Fruit fly (Drosophila melanogaster) whole organism, embryonic: ENCODE results near the gene Rab18.
A peak's percentile ranks its signal among the peaks of the same experiment; 100 is the strongest.

Source experiments
- B-H1 ChIP-seq: fragments of 200-800 bp; sonication (Bioruptor generic); IDR thresholded peaks from 3 replicates; pipeline ENCODE4 v1.3.6; 2022; ENCODE audit warnings: missing biosample characterization, missing genetic modification characterization
- CG1024 ChIP-seq: fragments of 200-800 bp; sonication (Bioruptor generic); IDR thresholded peaks from 2 replicates; pipeline ENCODE4 v1.3.6; 2022; ENCODE audit warnings: missing biosample characterization, missing genetic modification characterization
- CG10267 ChIP-seq: fragments of 200-800 bp; sonication (Bioruptor generic); optimal IDR thresholded peaks from 2 replicates; lab custom pipeline; 2018; ENCODE audit warnings: missing biosample characterization, mild to moderate bottlenecking, missing genetic modification characterization, moderate library complexity
- CG10321 ChIP-seq: fragments of 200-800 bp; sonication (Bioruptor generic); IDR thresholded peaks from 2 replicates; pipeline ENCODE4 v1.3.6; 2022; ENCODE audit warnings: missing biosample characterization, missing genetic modification characterization
- CG11504 ChIP-seq: fragments of 200-800 bp; sonication (Bioruptor generic); optimal IDR thresholded peaks from 3 replicates; lab custom pipeline; 2019; ENCODE audit warnings: missing biosample characterization, mild to moderate bottlenecking, missing genetic modification characterization, moderate library complexity
- CG13287 ChIP-seq: fragments of 200-800 bp; sonication (Bioruptor generic); IDR thresholded peaks from 2 replicates; pipeline ENCODE4 v1.3.6; 2022; ENCODE audit warnings: missing biosample characterization, missing genetic modification characterization; ENCODE audit not compliant: partially characterized antibody
- CG13296 ChIP-seq: fragments of 200-800 bp; sonication (Bioruptor generic); optimal IDR thresholded peaks from 3 replicates; lab custom pipeline; 2018; ENCODE audit warnings: missing biosample characterization, mild to moderate bottlenecking, missing genetic modification characterization
- CG13424 ChIP-seq: fragments of 200-800 bp; sonication (Bioruptor generic); optimal IDR thresholded peaks from 2 replicates; lab custom pipeline; 2019; ENCODE audit warnings: missing biosample characterization, mild to moderate bottlenecking, missing genetic modification characterization, moderate library complexity
- CG14860 ChIP-seq: fragments of 200-800 bp; sonication (Bioruptor generic); IDR thresholded peaks from 3 replicates; pipeline ENCODE4 v1.3.6; 2022; ENCODE audit warnings: missing biosample characterization, missing genetic modification characterization; ENCODE audit not compliant: partially characterized antibody
- CG1832 ChIP-seq: fragments of 200-800 bp; sonication (Bioruptor generic); optimal IDR thresholded peaks from 2 replicates; lab custom pipeline; 2017; ENCODE audit warnings: missing biosample characterization, mild to moderate bottlenecking, missing genetic modification characterization, inconsistent platforms
- CG2202 ChIP-seq: fragments of 200-800 bp; sonication (Bioruptor generic); optimal IDR thresholded peaks from 2 replicates; lab custom pipeline; 2018; ENCODE audit warnings: missing biosample characterization, mild to moderate bottlenecking, missing genetic modification characterization
- CG30431 ChIP-seq: fragments of 200-800 bp; sonication (Bioruptor generic); optimal IDR thresholded peaks from 2 replicates; lab custom pipeline; 2017; ENCODE audit warnings: missing biosample characterization, missing genetic modification characterization
- CG3407 ChIP-seq: fragments of 200-800 bp; sonication (Bioruptor generic); optimal IDR thresholded peaks from 2 replicates; lab custom pipeline; 2018; ENCODE audit warnings: missing biosample characterization, mild to moderate bottlenecking, missing genetic modification characterization
- CG34422 ChIP-seq: fragments of 200-800 bp; sonication (Bioruptor generic); IDR thresholded peaks from 3 replicates; pipeline ENCODE4 v1.3.6; 2022; ENCODE audit warnings: missing biosample characterization, missing genetic modification characterization
- CG3995 ChIP-seq: fragments of 200-800 bp; sonication (Bioruptor generic); optimal IDR thresholded peaks from 3 replicates; lab custom pipeline; 2016; ENCODE audit warnings: missing biosample characterization, missing genetic modification characterization
- CG43689 ChIP-seq: fragments of 200-800 bp; sonication (Bioruptor generic); IDR thresholded peaks from 2 replicates; pipeline ENCODE4 v1.3.6; 2022; ENCODE audit warnings: missing biosample characterization, missing genetic modification characterization
- CG4820 ChIP-seq: fragments of 200-800 bp; sonication (Bioruptor generic); optimal IDR thresholded peaks from 3 replicates; lab custom pipeline; 2016; ENCODE audit warnings: missing biosample characterization, missing genetic modification characterization
- CG6689 ChIP-seq: fragments of 200-800 bp; sonication (Bioruptor generic); IDR thresholded peaks from 2 replicates; pipeline ENCODE4 v1.3.6; 2022; ENCODE audit warnings: missing biosample characterization, missing genetic modification characterization
- CG9727 ChIP-seq: fragments of 200-800 bp; sonication (Bioruptor generic); optimal IDR thresholded peaks from 3 replicates; lab custom pipeline; 2017; ENCODE audit warnings: missing biosample characterization, mild to moderate bottlenecking, missing genetic modification characterization
- CG9932 ChIP-seq: fragments of 200-800 bp; sonication (Bioruptor generic); IDR thresholded peaks from 2 replicates; pipeline ENCODE4 v1.3.6; 2022; ENCODE audit warnings: missing biosample characterization, missing genetic modification characterization
- D19A ChIP-seq: fragments of 200-800 bp; optimal IDR thresholded peaks from 3 replicates; lab custom pipeline; 2019; ENCODE audit warnings: missing biosample characterization, mild to moderate bottlenecking, missing genetic modification characterization, moderate library complexity
- Dad ChIP-seq: fragments of 200-800 bp; sonication (Bioruptor generic); optimal IDR thresholded peaks from 3 replicates; lab custom pipeline; 2016; ENCODE audit warnings: missing biosample characterization, missing genetic modification characterization
- Dek ChIP-seq: fragments of 200-800 bp; sonication (Bioruptor generic); optimal IDR thresholded peaks from 3 replicates; lab custom pipeline; 2019; ENCODE audit warnings: missing biosample characterization, mild to moderate bottlenecking, missing genetic modification characterization, moderate library complexity
- ERR ChIP-seq: fragments of 200-800 bp; sonication (Bioruptor generic); optimal IDR thresholded peaks from 2 replicates; lab custom pipeline; 2016; ENCODE audit warnings: missing biosample characterization, missing genetic modification characterization
- Fer1 ChIP-seq: fragments of 200-800 bp; sonication (Bioruptor generic); optimal IDR thresholded peaks from 2 replicates; lab custom pipeline; 2017; ENCODE audit warnings: missing biosample characterization, mild to moderate bottlenecking, missing genetic modification characterization
- HLH54F ChIP-seq: fragments of 200-800 bp; sonication (Bioruptor generic); optimal IDR thresholded peaks from 3 replicates; lab custom pipeline; 2016; ENCODE audit warnings: missing biosample characterization, missing genetic modification characterization
- Hr51 ChIP-seq, 2 experiments: fragments of 200-800 bp; sonication (Bioruptor generic); optimal IDR thresholded peaks; 2 replicates in 1 of 2; 3 replicates in 1 of 2; lab custom pipeline; 2016 to 2018; ENCODE audit warnings: missing biosample characterization in 2 of 2, missing genetic modification characterization in 2 of 2, mild to moderate bottlenecking in 1 of 2, moderate library complexity in 1 of 2
- Max ChIP-seq: fragments of 200-800 bp; sonication (Bioruptor generic); optimal IDR thresholded peaks from 2 replicates; lab custom pipeline; 2016; ENCODE audit warnings: missing biosample characterization, mild to moderate bottlenecking, missing genetic modification characterization
- Med ChIP-seq: fragments of 200-800 bp; sonication (Bioruptor generic); peaks from one replicate; lab custom pipeline; 2016; ENCODE audit warnings: missing biosample characterization, missing genetic modification characterization, mild to moderate bottlenecking, inconsistent platforms, moderate library complexity
- Nf-YC ChIP-seq: fragments of 200-800 bp; optimal IDR thresholded peaks from 3 replicates; lab custom pipeline; 2019; ENCODE audit warnings: missing biosample characterization, mild to moderate bottlenecking, missing genetic modification characterization, moderate library complexity
- PHDP ChIP-seq: fragments of 200-800 bp; sonication (Bioruptor generic); optimal IDR thresholded peaks from 3 replicates; lab custom pipeline; 2018; ENCODE audit warnings: missing biosample characterization, mild to moderate bottlenecking, missing genetic modification characterization, moderate library complexity
- Trl ChIP-seq, 3 experiments: fragments of >200 bp in 2 of 3; fragments of 200-800 bp in 1 of 3; sonication (Bioruptor generic) in 1 of 3; optimal IDR thresholded peaks; 2 replicates in 1 of 3; 3 replicates in 2 of 3; lab custom pipeline; 2016 to 2017; ENCODE audit warnings: missing biosample characterization in 1 of 3, missing genetic modification characterization in 1 of 3
- ac ChIP-seq: fragments of 200-800 bp; sonication (Bioruptor generic); optimal IDR thresholded peaks from 3 replicates; lab custom pipeline; 2017; ENCODE audit warnings: missing biosample characterization, mild to moderate bottlenecking, missing genetic modification characterization
- ash1 ChIP-seq: fragments of 200-800 bp; sonication (Bioruptor generic); optimal IDR thresholded peaks from 2 replicates; lab custom pipeline; 2018; ENCODE audit warnings: missing biosample characterization, mild to moderate bottlenecking, missing genetic modification characterization
- br ChIP-seq: fragments of >200 bp; optimal IDR thresholded peaks from 2 replicates; lab custom pipeline; 2017
- chinmo ChIP-seq: fragments of 200-800 bp; sonication (Bioruptor generic); IDR thresholded peaks from 4 replicates; pipeline ENCODE4 v1.3.6; 2022; ENCODE audit warnings: missing biosample characterization, missing genetic modification characterization; ENCODE audit not compliant: partially characterized antibody
- corto ChIP-seq: fragments of 200-800 bp; sonication (Bioruptor generic); optimal IDR thresholded peaks from 2 replicates; lab custom pipeline; 2016; ENCODE audit warnings: missing biosample characterization, mild to moderate bottlenecking, missing genetic modification characterization, moderate library complexity
- da ChIP-seq: fragments of 200-800 bp; sonication (Bioruptor generic); optimal IDR thresholded peaks from 2 replicates; lab custom pipeline; 2016; ENCODE audit warnings: missing biosample characterization, missing genetic modification characterization
- dan ChIP-seq: fragments of 200-800 bp; sonication (Bioruptor generic); IDR thresholded peaks from 2 replicates; pipeline ENCODE4 v1.3.6; 2022; ENCODE audit warnings: missing biosample characterization, missing genetic modification characterization
- ewg ChIP-seq: fragments of 200-800 bp; sonication (Bioruptor generic); optimal IDR thresholded peaks from 3 replicates; lab custom pipeline; 2017; ENCODE audit warnings: mild to moderate bottlenecking, missing biosample characterization, missing genetic modification reagents, missing genetic modification characterization
- eyg ChIP-seq: fragments of 200-800 bp; sonication (Bioruptor generic); optimal IDR thresholded peaks from 3 replicates; lab custom pipeline; 2016; ENCODE audit warnings: missing biosample characterization, missing genetic modification characterization
- h ChIP-seq: fragments of >200 bp; optimal IDR thresholded peaks from 2 replicates; lab custom pipeline; 2017
- klu ChIP-seq: fragments of 200-800 bp; sonication (Bioruptor generic); IDR thresholded peaks from 2 replicates; pipeline ENCODE4 v1.3.6; 2022; ENCODE audit warnings: missing biosample characterization, missing genetic modification characterization
- mam ChIP-seq: fragments of 200-800 bp; sonication (Bioruptor generic); optimal IDR thresholded peaks from 3 replicates; lab custom pipeline; 2016; ENCODE audit warnings: missing biosample characterization, missing genetic modification characterization
- sens ChIP-seq: fragments of 200-800 bp; sonication (Bioruptor generic); peaks from one replicate; lab custom pipeline; 2016; ENCODE audit warnings: missing biosample characterization, missing genetic modification characterization
- so ChIP-seq: fragments of 200-800 bp; sonication (Bioruptor generic); IDR thresholded peaks from 3 replicates; pipeline ENCODE4 v1.3.6; 2022; ENCODE audit warnings: missing biosample characterization, missing genetic modification characterization
- sug ChIP-seq: fragments of 200-800 bp; optimal IDR thresholded peaks from 2 replicates; lab custom pipeline; 2019; ENCODE audit warnings: missing biosample characterization, mild to moderate bottlenecking, missing genetic modification characterization, moderate library complexity
- tio ChIP-seq: fragments of 200-800 bp; sonication (Bioruptor generic); optimal IDR thresholded peaks from 2 replicates; lab custom pipeline; 2017; ENCODE audit warnings: missing biosample characterization, missing genetic modification characterization, inconsistent platforms
- tll ChIP-seq, 2 experiments: fragments of 200-800 bp in 1 of 2; fragments of >200 bp in 1 of 2; sonication (Bioruptor generic) in 1 of 2; optimal IDR thresholded peaks; 2 replicates each; lab custom pipeline; 2017 to 2019; ENCODE audit warnings: missing biosample characterization in 2 of 2, missing genetic modification characterization in 2 of 2, mild to moderate bottlenecking in 1 of 2, moderate library complexity in 1 of 2
- ttk ChIP-seq: fragments of 200-800 bp; sonication (Bioruptor generic); IDR thresholded peaks from 2 replicates; pipeline ENCODE4 v2.1.2; 2022; ENCODE audit warnings: missing biosample characterization, missing genetic modification characterization
- wor ChIP-seq: fragments of 200-800 bp; sonication (Bioruptor generic); IDR thresholded peaks from 2 replicates; pipeline ENCODE4 v1.3.6; 2022; ENCODE audit warnings: missing biosample characterization, missing genetic modification characterization
- zfh2 ChIP-seq: fragments of 200-800 bp; sonication (Bioruptor generic); optimal IDR thresholded peaks from 2 replicates; lab custom pipeline; 2016; ENCODE audit warnings: missing biosample characterization, missing genetic modification characterization

Rab18 gene

DNA sequence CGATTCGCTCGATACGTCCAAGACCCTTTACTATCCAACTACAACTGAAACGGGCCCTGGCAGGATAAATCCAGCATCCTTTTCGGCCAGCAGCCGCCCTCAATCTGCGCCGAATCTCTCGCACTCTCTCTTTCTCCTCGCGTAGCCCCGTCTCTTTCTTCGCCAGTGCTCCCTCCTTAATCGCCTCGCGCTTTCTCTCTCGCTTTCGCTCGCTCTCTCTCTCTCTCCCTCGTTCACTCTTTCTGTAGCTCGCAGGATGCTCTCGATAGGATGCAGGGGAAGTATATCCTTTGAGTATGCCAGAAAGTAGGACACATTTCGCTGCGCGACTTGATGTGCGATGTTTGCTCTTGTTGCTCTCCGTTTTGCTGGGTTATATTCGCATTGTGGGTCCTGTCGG is 34.1 kb downstream of the Rab18 start:
- no peak for TF ChIP-seq CG13424 (tag; lab: Kevin White, UChicago)
- no peak for TF ChIP-seq CG43689 (GFP tag; lab: Robert Waterston, UW)
- peak; percentile 63; the same call in 1 of the 2 replicates for TF ChIP-seq CG10321 (GFP tag; lab: Robert Waterston, UW)
- TF ChIP-seq Fer1, result no peak
- TF ChIP-seq klu (GFP tag; lab: Robert Waterston, UW), result no peak
- TF ChIP-seq B-H1 (GFP tag; lab: Robert Waterston, UW), result no peak
- TF ChIP-seq wor (GFP tag; lab: Robert Waterston, UW), result no peak
- no peak for TF ChIP-seq corto
- TF ChIP-seq CG9932 (GFP tag; lab: Robert Waterston, UW), result no peak
- no peak for TF ChIP-seq dan (GFP tag; lab: Robert Waterston, UW)
- TF ChIP-seq h (lab: Kevin White, UChicago), result no peak
- no peak for TF ChIP-seq tio (GFP tag; lab: Kevin White, UChicago)
- peak in 1 of 2 experiments; percentile 7 for TF ChIP-seq Hr51 (GFP tag; optimal IDR thresholded peaks at IDR 0.05; lab: Kevin White, UChicago)
- TF ChIP-seq CG1832 (GFP tag; lab: Kevin White, UChicago), result peak; percentile 90
- TF ChIP-seq eyg (GFP tag; lab: Kevin White, UChicago), result no peak
- peak; percentile 57 to 72 for TF ChIP-seq Trl (optimal IDR thresholded peaks at IDR 0.05; lab: Kevin White, UChicago)
- TF ChIP-seq Trl (GFP tag; optimal IDR thresholded peaks at IDR 0.05; lab: Kevin White, UChicago), result no peak
- no peak for TF ChIP-seq CG3407 (GFP tag; lab: Kevin White, UChicago)
- TF ChIP-seq Max (GFP tag; lab: Kevin White, UChicago), result no peak
- TF ChIP-seq CG11504, result no peak
- TF ChIP-seq ERR (GFP tag; lab: Kevin White, UChicago), result no peak
- TF ChIP-seq Med, result peak; percentile 47
- TF ChIP-seq ac (GFP tag; lab: Kevin White, UChicago), result no peak
- TF ChIP-seq zfh2 (GFP tag; lab: Kevin White, UChicago), result no peak
- peak; percentile 54 for TF ChIP-seq Nf-YC (tag; lab: Kevin White, UChicago)
- no peak for TF ChIP-seq CG1024
- TF ChIP-seq HLH54F, result no peak
- no peak for TF ChIP-seq sens (GFP tag; lab: Kevin White, UChicago)
- TF ChIP-seq CG30431, result no peak
- no peak for TF ChIP-seq Dad (GFP tag; lab: Kevin White, UChicago)
- TF ChIP-seq ttk (GFP tag; lab: Robert Waterston, UW), result no peak
- TF ChIP-seq CG3995 (GFP tag; lab: Kevin White, UChicago), result no peak
- no peak for TF ChIP-seq da (GFP tag; lab: Kevin White, UChicago)
- no peak for TF ChIP-seq PHDP
- no peak for TF ChIP-seq CG6689 (GFP tag; lab: Robert Waterston, UW)
- TF ChIP-seq ewg (GFP tag; lab: Kevin White, UChicago), result peak; percentile 91
- no peak for TF ChIP-seq ash1 (GFP tag; lab: Kevin White, UChicago)
- no peak for TF ChIP-seq CG14860 (GFP tag; lab: Robert Waterston, UW)
- TF ChIP-seq CG2202, result no peak
- 0 out of 4 replicates have a peak, but pooled peaks have one; percentile 20 for TF ChIP-seq chinmo (GFP tag; lab: Robert Waterston, UW)
- TF ChIP-seq CG34422 (GFP tag; lab: Robert Waterston, UW), result no peak
- TF ChIP-seq Dek (tag; lab: Kevin White, UChicago), result no peak
- TF ChIP-seq sug (tag; lab: Kevin White, UChicago), result no peak
- no peak for TF ChIP-seq br
- TF ChIP-seq so, result no peak
- no peak for TF ChIP-seq tll (GFP tag; optimal IDR thresholded peaks at IDR 0.05; lab: Kevin White, UChicago)
- no peak for TF ChIP-seq CG10267
- no peak for TF ChIP-seq mam (GFP tag; lab: Kevin White, UChicago)
- no peak for TF ChIP-seq CG9727
- no peak for TF ChIP-seq CG13287 (GFP tag; lab: Robert Waterston, UW)
- no peak for TF ChIP-seq CG13296
- no peak for TF ChIP-seq D19A
- TF ChIP-seq CG4820, result no peak
